Comparison of ENCODE assay signal across 3 worm cellular contexts in the genomic region with DNA sequence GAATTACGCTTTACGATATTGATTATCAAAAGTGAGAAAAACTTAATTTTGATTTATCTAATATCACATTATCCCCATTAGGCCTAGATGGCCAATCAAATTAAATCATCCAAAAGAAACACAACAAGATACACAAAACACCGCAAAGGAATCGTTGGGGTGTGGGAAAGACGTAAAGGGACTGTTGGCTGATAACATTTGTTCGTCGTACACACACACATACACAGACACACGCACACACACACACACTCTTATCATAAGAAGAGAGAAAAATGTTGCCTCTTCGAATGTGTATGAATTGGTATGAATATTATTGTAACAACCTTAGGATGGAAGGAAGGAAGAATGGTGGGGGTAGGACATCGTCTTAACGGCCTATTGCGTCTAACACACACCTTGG.
TF ChIP-seq lines count a peak whose summit lies in the region.

No protein-coding gene starts in this region.

TF ChIP-seq in whole organism, L1 larva, 84 proteins besides CTCF, POLR2A, EP300 and RAD21 (continued from another document):
- TF ChIP-seq nhr-90 (tag; optimal IDR thresholded peaks at IDR 0.05; lab: Kevin White, UChicago; ENCODE audit: poor library complexity) = peak; percentile 11

TF ChIP-seq in whole organism, L3 larva, 47 proteins besides CTCF, POLR2A, EP300 and RAD21 (continued from another document):
- TF ChIP-seq tbx-2 (tag; optimal IDR thresholded peaks at IDR 0.05; lab: Kevin White, UChicago) (no peak), mdl-1 (tag; optimal IDR thresholded peaks at IDR 0.05; lab: Kevin White, UChicago) (no peak), elt-3 (tag; optimal IDR thresholded peaks at IDR 0.05; lab: Kevin White, UChicago) (no peak), nhr-11 (tag; optimal IDR thresholded peaks at IDR 0.05; lab: Kevin White, UChicago) (no peak), egl-5 (tag; optimal IDR thresholded peaks at IDR 0.05; lab: Kevin White, UChicago) (no peak), eor-1 (tag; optimal IDR thresholded peaks at IDR 0.05; lab: Kevin White, UChicago) (no peak), zag-1 (tag; optimal IDR thresholded peaks at IDR 0.05; lab: Kevin White, UChicago) (no peak), elt-2 (tag; optimal IDR thresholded peaks at IDR 0.05; lab: Kevin White, UChicago) (peak; percentile 80), mml-1 (tag; optimal IDR thresholded peaks at IDR 0.05; lab: Kevin White, UChicago) (no peak), ztf-4 (tag; optimal IDR thresholded peaks at IDR 0.05; lab: Kevin White, UChicago) (no peak), pqm-1 (tag; optimal IDR thresholded peaks at IDR 0.05; lab: Kevin White, UChicago) (peak; percentile 73), nhr-237 (tag; optimal IDR thresholded peaks at IDR 0.05; lab: Kevin White, UChicago) (no peak), ceh-16 (tag; optimal IDR thresholded peaks at IDR 0.05; lab: Kevin White, UChicago) (no peak), fos-1 (tag; optimal IDR thresholded peaks at IDR 0.05; lab: Kevin White, UChicago) (no peak), nfya-1 (tag; optimal IDR thresholded peaks at IDR 0.05; lab: Kevin White, UChicago; ENCODE audit: insufficient read depth) (no peak), nhr-25 (tag; optimal IDR thresholded peaks at IDR 0.05; lab: Kevin White, UChicago) (no peak), daf-12 (tag; optimal IDR thresholded peaks at IDR 0.05; lab: Kevin White, UChicago) (no peak)

TF ChIP-seq in whole organism, L4 larva, 104 proteins besides CTCF, POLR2A, EP300 and RAD21 (continued from another document):
- no peak for TF ChIP-seq spr-3 (GFP tag; optimal IDR thresholded peaks at IDR 0.05; lab: Kevin White, UChicago)
- no peak for TF ChIP-seq ceh-44 (GFP tag; IDR thresholded peaks at IDR 0.05; lab: Robert Waterston, UW)
- no peak for TF ChIP-seq pha-4 (GFP tag; IDR thresholded peaks at IDR 0.05; lab: Robert Waterston, UW)
- peak; percentile 1 for TF ChIP-seq pha-4 (tag; optimal IDR thresholded peaks at IDR 0.05; lab: Kevin White, UChicago)
- peak; percentile 42 for TF ChIP-seq mes-2 (tag; optimal IDR thresholded peaks at IDR 0.05; lab: Kevin White, UChicago; ENCODE audit: poor library complexity, severe bottlenecking)
- TF ChIP-seq mxl-3 (GFP tag; optimal IDR thresholded peaks at IDR 0.05; lab: Kevin White, UChicago) = peak; percentile 65
- peak; percentile 46 for TF ChIP-seq mep-1 (tag; optimal IDR thresholded peaks at IDR 0.05; lab: Kevin White, UChicago)
- TF ChIP-seq unc-130 (GFP tag; optimal IDR thresholded peaks at IDR 0.05; lab: Kevin White, UChicago) = no peak
- 0 out of 2 replicates have a peak, but pooled peaks have one; percentile 31 for TF ChIP-seq dmd-6 (GFP tag; IDR thresholded peaks at IDR 0.05; lab: Robert Waterston, UW)
- TF ChIP-seq vab-7 (GFP tag; IDR thresholded peaks at IDR 0.05; lab: Robert Waterston, UW) = no peak
- TF ChIP-seq zag-1 (tag; optimal IDR thresholded peaks at IDR 0.05; lab: Kevin White, UChicago) = no peak
- TF ChIP-seq nhr-76 (tag; optimal IDR thresholded peaks at IDR 0.05; lab: Kevin White, UChicago) = no peak
- TF ChIP-seq dmd-9 (GFP tag; IDR thresholded peaks at IDR 0.05; lab: Robert Waterston, UW) = no peak
- no peak for TF ChIP-seq daf-12 (tag; optimal IDR thresholded peaks at IDR 0.05; lab: Kevin White, UChicago)
- no peak for TF ChIP-seq nhr-42 (GFP tag; IDR thresholded peaks at IDR 0.05; lab: Robert Waterston, UW)
- TF ChIP-seq madf-5 (GFP tag; IDR thresholded peaks at IDR 0.05; lab: Robert Waterston, UW) = no peak
- peak; percentile 71 for TF ChIP-seq hlh-11 (tag; optimal IDR thresholded peaks at IDR 0.05; lab: Kevin White, UChicago)
- no peak for TF ChIP-seq ZK337.2 (GFP tag; IDR thresholded peaks at IDR 0.05; lab: Robert Waterston, UW)
- TF ChIP-seq madf-9 (GFP tag; conservative IDR thresholded peaks at IDR 0.05; lab: Robert Waterston, UW) = no peak
- TF ChIP-seq tag-97 (GFP tag; IDR thresholded peaks at IDR 0.05; lab: Robert Waterston, UW) = no peak
